Worm (Caenorhabditis elegans) whole organism, L1 larva: ENCODE data around the gene T04C12.1.

Source experiments
- C34B4.2 ChIP-seq: sonication (generic microtip); optimal IDR thresholded peaks from 2 replicates; lab custom pipeline; 2017; ENCODE audit warnings: mild to moderate bottlenecking, missing genetic modification characterization, missing compliant biosample characterization
- Y116A8C.19 ChIP-seq: sonication (generic microtip); optimal IDR thresholded peaks from 2 replicates; lab custom pipeline; 2016; ENCODE audit warnings: missing compliant biosample characterization, missing genetic modification characterization, borderline replicate concordance
- alr-1 ChIP-seq: fragments of 200-800 bp; sonication (Bioruptor generic); optimal IDR thresholded peaks from 2 replicates; lab custom pipeline; 2018; ENCODE audit warnings: borderline replicate concordance, mild to moderate bottlenecking, missing genetic modification characterization, missing compliant biosample characterization
- ama-1 ChIP-seq: fragments of 150-350 bp; optimal IDR thresholded peaks from 2 replicates; lab custom pipeline; 2014
- blmp-1 ChIP-seq: fragments of 150-350 bp; optimal IDR thresholded peaks from 2 replicates; lab custom pipeline; 2014; ENCODE audit warnings: missing biosample characterization, missing genetic modification characterization
- ceh-8 ChIP-seq: fragments of 200-800 bp; sonication (Bioruptor generic); optimal IDR thresholded peaks from 2 replicates; lab custom pipeline; 2018; ENCODE audit warnings: mild to moderate bottlenecking, missing genetic modification characterization, moderate library complexity, missing compliant biosample characterization
- ceh-90 ChIP-seq: sonication (generic microtip); optimal IDR thresholded peaks from 2 replicates; lab custom pipeline; 2016; ENCODE audit warnings: missing genetic modification characterization, missing compliant biosample characterization
- ces-1 ChIP-seq: fragments of 150-350 bp; optimal IDR thresholded peaks from 2 replicates; lab custom pipeline; 2014; ENCODE audit warnings: missing biosample characterization, missing genetic modification reagents, missing genetic modification characterization
- dpl-1 ChIP-seq, 3 experiments: fragments of 150-350 bp in 2 of 3; sonication (generic microtip) in 1 of 3; optimal IDR thresholded peaks; 2 replicates each; lab custom pipeline; 2014 to 2017; ENCODE audit warnings: missing biosample characterization in 3 of 3, missing genetic modification characterization in 3 of 3, missing genetic modification reagents in 3 of 3
- dsc-1 ChIP-seq: sonication (generic microtip); optimal IDR thresholded peaks from 2 replicates; lab custom pipeline; 2016; ENCODE audit warnings: mild to moderate bottlenecking, missing genetic modification characterization, missing compliant biosample characterization
- efl-1 ChIP-seq, 4 experiments: fragments of 150-350 bp; optimal IDR thresholded peaks in 3 of 4; peaks in 1 of 4; 1 replicate in 1 of 4; 2 replicates in 3 of 4; lab custom pipeline; 2014; ENCODE audit warnings: missing biosample characterization in 2 of 4, missing genetic modification characterization in 2 of 4, missing genetic modification reagents in 2 of 4
- egl-13 ChIP-seq: sonication (generic microtip); optimal IDR thresholded peaks from 2 replicates; lab custom pipeline; 2016; ENCODE audit warnings: missing genotype, missing genetic modification reagents, missing genetic modification characterization, missing compliant biosample characterization
- egl-27 ChIP-seq, 2 experiments: fragments of 150-350 bp in 1 of 2; sonication (generic microtip); optimal IDR thresholded peaks; 3 replicates each; lab custom pipeline; 2017 to 2018; ENCODE audit warnings: missing biosample characterization in 2 of 2, missing genetic modification characterization in 2 of 2, missing genetic modification reagents in 2 of 2
- elt-2 ChIP-seq: sonication (generic microtip); optimal IDR thresholded peaks from 2 replicates; lab custom pipeline; 2016; ENCODE audit warnings: missing genetic modification characterization, mild to moderate bottlenecking, inconsistent platforms, missing compliant biosample characterization, missing genetic modification reagents
- elt-3 ChIP-seq, 6 experiments: fragments of 150-350 bp in 1 of 6; sonication (generic microtip); optimal IDR thresholded peaks; 2 replicates each; lab custom pipeline; 2017 to 2018; ENCODE audit warnings: missing biosample characterization in 6 of 6, missing genetic modification characterization in 6 of 6, inconsistent platforms in 1 of 6
- fkh-10 ChIP-seq: sonication (generic microtip); optimal IDR thresholded peaks from 2 replicates; lab custom pipeline; 2017; ENCODE audit warnings: missing biosample characterization, missing genetic modification reagents, missing genetic modification characterization
- fkh-4 ChIP-seq: sonication (generic microtip); optimal IDR thresholded peaks from 2 replicates; lab custom pipeline; 2016; ENCODE audit warnings: missing compliant biosample characterization, missing genetic modification characterization, borderline replicate concordance
- fos-1 ChIP-seq: fragments of 150-350 bp; optimal IDR thresholded peaks from 2 replicates; lab custom pipeline; 2014; ENCODE audit warnings: missing biosample characterization, missing genetic modification characterization
- grh-1 ChIP-seq: fragments of 200-800 bp; sonication (Bioruptor generic); IDR thresholded peaks from 2 replicates; pipeline ENCODE4 v1.3.6; 2022; ENCODE audit warnings: missing genetic modification reagents, missing genetic modification characterization, missing compliant biosample characterization
- irx-1 ChIP-seq: sonication (generic microtip); optimal IDR thresholded peaks from 2 replicates; lab custom pipeline; 2016; ENCODE audit warnings: missing genetic modification characterization, missing compliant biosample characterization
- jun-1 ChIP-seq: fragments of 150-350 bp; optimal IDR thresholded peaks from 2 replicates; lab custom pipeline; 2014; ENCODE audit warnings: missing biosample characterization, missing genetic modification reagents, missing genetic modification characterization
- lin-13 ChIP-seq: fragments of 150-350 bp; optimal IDR thresholded peaks from 2 replicates; lab custom pipeline; 2014; ENCODE audit warnings: missing biosample characterization, missing genetic modification reagents, missing genetic modification characterization
- lin-14 ChIP-seq: fragments of 200-800 bp; sonication (Bioruptor generic); optimal IDR thresholded peaks from 2 replicates; lab custom pipeline; 2018; ENCODE audit warnings: mild to moderate bottlenecking, missing genetic modification characterization, moderate library complexity, missing compliant biosample characterization
- lin-35 ChIP-seq, 2 experiments: fragments of 150-350 bp; optimal IDR thresholded peaks; 2 replicates each; lab custom pipeline; 2014; ENCODE audit warnings: missing biosample characterization in 2 of 2, missing genetic modification characterization in 2 of 2, missing genetic modification reagents in 2 of 2
- mdl-1 ChIP-seq, 2 experiments: fragments of 150-350 bp; optimal IDR thresholded peaks; 2 replicates each; lab custom pipeline; 2014 to 2017; ENCODE audit warnings: missing biosample characterization in 2 of 2, missing genetic modification characterization in 2 of 2, inconsistent platforms in 1 of 2
- mef-2 ChIP-seq: fragments of 150-350 bp; optimal IDR thresholded peaks from 2 replicates; lab custom pipeline; 2014; ENCODE audit warnings: missing biosample characterization, missing genetic modification characterization
- mep-1 ChIP-seq: fragments of 150-350 bp; optimal IDR thresholded peaks from 2 replicates; lab custom pipeline; 2014; ENCODE audit warnings: missing biosample characterization, missing genetic modification characterization
- nhr-11 ChIP-seq: fragments of 150-350 bp; optimal IDR thresholded peaks from 2 replicates; lab custom pipeline; 2014; ENCODE audit warnings: missing biosample characterization, missing genetic modification characterization
- nhr-20 ChIP-seq: sonication (generic microtip); optimal IDR thresholded peaks from 2 replicates; lab custom pipeline; 2016; ENCODE audit warnings: mild to moderate bottlenecking, missing genetic modification characterization, missing compliant biosample characterization
- nhr-28 ChIP-seq: fragments of 150-350 bp; optimal IDR thresholded peaks from 2 replicates; lab custom pipeline; 2014; ENCODE audit warnings: missing biosample characterization, missing genetic modification characterization
- nhr-47 ChIP-seq: sonication (generic microtip); optimal IDR thresholded peaks from 2 replicates; lab custom pipeline; 2016; ENCODE audit warnings: mild to moderate bottlenecking, missing genetic modification characterization, moderate library complexity, missing compliant biosample characterization
- nhr-71 ChIP-seq: sonication (generic microtip); optimal IDR thresholded peaks from 2 replicates; lab custom pipeline; 2016; ENCODE audit warnings: mild to moderate bottlenecking, missing genetic modification characterization, moderate library complexity, missing compliant biosample characterization
- nhr-77 ChIP-seq: fragments of 150-350 bp; optimal IDR thresholded peaks from 2 replicates; lab custom pipeline; 2014; ENCODE audit warnings: missing biosample characterization, missing genetic modification characterization
- nhr-84 ChIP-seq: sonication (generic microtip); optimal IDR thresholded peaks from 2 replicates; lab custom pipeline; 2017; ENCODE audit warnings: missing biosample characterization, missing genetic modification characterization
- nhr-85 ChIP-seq: sonication (generic microtip); peaks from one replicate; lab custom pipeline; 2016; ENCODE audit warnings: missing genetic modification characterization, inconsistent platforms, missing compliant biosample characterization
- nhr-90 ChIP-seq: sonication (generic microtip); optimal IDR thresholded peaks from 2 replicates; lab custom pipeline; 2016; ENCODE audit warnings: mild to moderate bottlenecking, missing genetic modification characterization, missing compliant biosample characterization; ENCODE audit not compliant: poor library complexity
- pag-3 ChIP-seq: sonication (generic microtip); optimal IDR thresholded peaks from 2 replicates; lab custom pipeline; 2017; ENCODE audit warnings: missing genetic modification characterization, mild to moderate bottlenecking, missing compliant biosample characterization, antibody characterized with exemption, borderline replicate concordance; ENCODE audit not compliant: insufficient read depth
- pqm-1 ChIP-seq: sonication (generic microtip); optimal IDR thresholded peaks from 3 replicates; lab custom pipeline; 2017; ENCODE audit warnings: missing biosample characterization, missing genetic modification characterization
- snu-23 ChIP-seq: sonication (generic microtip); optimal IDR thresholded peaks from 2 replicates; lab custom pipeline; 2016; ENCODE audit warnings: missing genetic modification characterization, missing compliant biosample characterization
- sox-4 ChIP-seq: sonication (generic microtip); optimal IDR thresholded peaks from 2 replicates; lab custom pipeline; 2016; ENCODE audit warnings: missing genetic modification characterization, missing compliant biosample characterization
- sup-37 ChIP-seq: fragments of 200-800 bp; sonication (Bioruptor generic); optimal IDR thresholded peaks from 2 replicates; lab custom pipeline; 2018; ENCODE audit warnings: mild to moderate bottlenecking, missing genetic modification characterization, missing compliant biosample characterization
- tbx-2 ChIP-seq: sonication (generic microtip); optimal IDR thresholded peaks from 2 replicates; lab custom pipeline; 2016; ENCODE audit warnings: missing genetic modification characterization, missing compliant biosample characterization
- tlp-1 ChIP-seq: fragments of 150-350 bp; optimal IDR thresholded peaks from 2 replicates; lab custom pipeline; 2014; ENCODE audit warnings: missing biosample characterization, missing genetic modification characterization
- unc-30 ChIP-seq: sonication (generic microtip); optimal IDR thresholded peaks from 2 replicates; lab custom pipeline; 2017; ENCODE audit warnings: missing biosample characterization, missing genetic modification characterization
- unc-62 ChIP-seq: fragments of 150-350 bp; optimal IDR thresholded peaks from 2 replicates; lab custom pipeline; 2014; ENCODE audit warnings: missing biosample characterization, missing genetic modification reagents, missing genetic modification characterization
- vab-15 ChIP-seq: sonication (generic microtip); optimal IDR thresholded peaks from 2 replicates; lab custom pipeline; 2017; ENCODE audit warnings: missing genotype, mild to moderate bottlenecking, missing genetic modification characterization, missing compliant biosample characterization
- xbp-1 ChIP-seq: sonication (generic microtip); optimal IDR thresholded peaks from 2 replicates; lab custom pipeline; 2016; ENCODE audit warnings: missing genetic modification characterization, missing compliant biosample characterization
- zip-4 ChIP-seq: fragments of 200-800 bp; sonication (Bioruptor generic); optimal IDR thresholded peaks from 2 replicates; lab custom pipeline; 2018; ENCODE audit warnings: mild to moderate bottlenecking, missing genetic modification characterization, moderate library complexity, missing compliant biosample characterization

The T04C12.1 gene

DNA sequence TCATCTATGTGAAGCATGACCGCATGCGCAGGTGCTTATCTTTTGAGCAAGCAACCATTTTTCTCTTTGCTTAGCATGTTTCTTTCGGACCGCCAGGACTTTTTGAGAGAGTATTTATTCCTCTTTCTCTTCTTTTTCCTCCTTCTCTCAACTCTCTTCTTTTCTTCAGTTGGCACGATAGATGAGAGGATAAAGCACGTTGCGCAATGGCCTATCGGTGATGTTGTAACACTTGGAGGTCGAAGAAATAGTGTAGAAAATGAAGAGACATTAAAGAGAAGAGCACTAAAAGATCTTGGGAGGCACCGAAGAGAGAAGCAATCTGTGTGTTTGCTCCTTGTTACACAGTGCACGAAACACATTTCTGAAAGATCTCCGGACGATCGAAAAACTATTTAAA, 24.6 kb upstream of the T04C12.1 start (continued):
- TF ChIP-seq nhr-28 (tag; lab: Kevin White, UChicago) (no peak), dpl-1 (GFP tag; optimal IDR thresholded peaks at IDR 0.05; lab: Kevin White, UChicago) (peak in 1 of 3 experiments; percentile 27), nhr-71 (tag; lab: Kevin White, UChicago) (peak; percentile 80), egl-13 (no peak), ama-1 (lab: Kevin White, UChicago) (no peak), sox-4 (tag; lab: Kevin White, UChicago) (no peak), pag-3 (peak; percentile 88), lin-35 (GFP tag; optimal IDR thresholded peaks at IDR 0.05; lab: Kevin White, UChicago) (peak in 1 of 2 experiments; percentile 10), nhr-47 (tag; lab: Kevin White, UChicago) (peak; percentile 23), dsc-1 (tag; lab: Kevin White, UChicago) (peak; percentile 79), tlp-1 (no peak), xbp-1 (tag; lab: Kevin White, UChicago) (peak; percentile 20), nhr-77 (tag; lab: Kevin White, UChicago) (peak; percentile 66), ceh-90 (tag; lab: Kevin White, UChicago) (no peak), ces-1 (no peak), nhr-85 (tag; lab: Kevin White, UChicago) (no peak), mef-2 (tag; lab: Kevin White, UChicago) (no peak), lin-13 (GFP tag; lab: Kevin White, UChicago) (no peak), lin-14 (GFP tag; lab: Kevin White, UChicago) (peak; percentile 92), sup-37 (GFP tag; lab: Kevin White, UChicago) (peak; percentile 28), mdl-1 (tag; optimal IDR thresholded peaks at IDR 0.05; lab: Kevin White, UChicago) (peak in 1 of 2 experiments; percentile 70), tbx-2 (tag; lab: Kevin White, UChicago) (peak; percentile 67), nhr-90 (tag; lab: Kevin White, UChicago) (no peak), blmp-1 (no peak), jun-1 (tag; lab: Kevin White, UChicago) (no peak), grh-1 (GFP tag; lab: Robert Waterston, UW) (no peak), unc-30 (tag; lab: Kevin White, UChicago) (no peak), egl-27 (tag; optimal IDR thresholded peaks at IDR 0.05; lab: Kevin White, UChicago) (no peak), fos-1 (peak; percentile 10), nhr-84 (tag; lab: Kevin White, UChicago) (no peak)
- TF ChIP-seq, all 84 proteins: peak for 26

DNA sequence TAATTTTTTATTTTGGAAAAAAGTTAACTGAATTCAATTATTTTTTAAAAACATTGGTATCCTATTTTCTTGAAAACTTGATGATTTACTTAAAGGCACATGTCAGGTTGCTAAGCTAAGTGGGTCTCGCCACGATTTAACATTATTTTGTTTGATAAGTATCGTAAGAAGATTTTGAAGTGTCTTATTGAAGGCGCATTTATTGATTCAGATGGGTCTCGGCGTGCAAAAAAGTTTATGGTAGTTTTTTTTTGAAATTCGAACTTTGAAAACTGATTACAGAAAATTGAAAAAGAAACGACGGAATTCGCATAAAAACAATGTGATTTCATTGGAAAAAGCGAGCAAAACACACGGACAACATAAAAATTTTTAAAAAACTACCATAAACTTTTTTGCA, 23.9 kb upstream of the T04C12.1 start:
- no peak for TF ChIP-seq zip-4
- no peak for TF ChIP-seq fkh-4 (tag; lab: Kevin White, UChicago)
- TF ChIP-seq ama-1 (lab: Kevin White, UChicago) = no peak
- TF ChIP-seq nhr-85 (tag; lab: Kevin White, UChicago) = no peak
- TF ChIP-seq ceh-8 (GFP tag; lab: Kevin White, UChicago) = no peak

DNA sequence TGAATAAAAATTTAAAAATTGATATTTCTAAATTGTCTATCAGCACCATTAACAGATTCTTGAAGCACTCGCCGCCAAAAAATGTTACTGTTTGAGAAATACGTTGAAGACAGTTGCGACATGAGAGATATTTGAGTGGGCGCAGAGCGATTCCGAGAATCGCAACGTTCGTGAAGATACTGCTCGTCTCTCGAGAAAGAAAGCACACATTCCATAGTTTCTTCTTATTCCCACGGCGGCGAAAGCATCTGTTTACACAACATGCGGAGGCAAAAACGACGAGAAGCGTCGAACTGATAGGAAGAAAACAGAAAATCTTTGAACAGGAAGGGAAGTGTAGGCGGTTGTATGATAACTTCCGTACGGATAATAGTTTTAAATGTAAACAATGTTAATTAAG, 23.4 kb upstream of the T04C12.1 start:
- TF ChIP-seq unc-62 (GFP tag; lab: Kevin White, UChicago) = no peak
- peak in 1 of 2 experiments; percentile 24 for TF ChIP-seq egl-27 (tag; optimal IDR thresholded peaks at IDR 0.05; lab: Kevin White, UChicago)
- no peak for TF ChIP-seq vab-15 (tag; lab: Kevin White, UChicago)
- TF ChIP-seq fkh-10 = no peak
- no peak for TF ChIP-seq sox-4 (tag; lab: Kevin White, UChicago)
- no peak for TF ChIP-seq elt-2 (tag; lab: Kevin White, UChicago)
- TF ChIP-seq jun-1 (tag; lab: Kevin White, UChicago) = no peak
- TF ChIP-seq unc-30 (tag; lab: Kevin White, UChicago) = no peak
- no peak for TF ChIP-seq tlp-1
- peak; percentile 71 for TF ChIP-seq nhr-47 (tag; lab: Kevin White, UChicago)
- TF ChIP-seq alr-1 (tag; lab: Kevin White, UChicago) = no peak
- TF ChIP-seq Y116A8C.19 (tag; lab: Kevin White, UChicago) = no peak
- TF ChIP-seq efl-1 (optimal IDR thresholded peaks at IDR 0.05; lab: Kevin White, UChicago) = peak; percentile 25 to 39
- TF ChIP-seq efl-1 (GFP tag; optimal IDR thresholded peaks at IDR 0.05 in 1 of 2; lab: Kevin White, UChicago) = peak in 1 of 2 experiments; percentile 81
- peak; percentile 49 for TF ChIP-seq mep-1 (tag; lab: Kevin White, UChicago)
- TF ChIP-seq nhr-20 (tag; lab: Kevin White, UChicago) = peak; percentile 80
- TF ChIP-seq nhr-71 (tag; lab: Kevin White, UChicago) = peak; percentile 93
- TF ChIP-seq elt-3 (tag; optimal IDR thresholded peaks at IDR 0.05; lab: Kevin White, UChicago) = no peak
- TF ChIP-seq C34B4.2 (tag; lab: Kevin White, UChicago) = no peak
- peak in 1 of 2 experiments; percentile 22 for TF ChIP-seq mdl-1 (tag; optimal IDR thresholded peaks at IDR 0.05; lab: Kevin White, UChicago)
- peak; percentile 83 for TF ChIP-seq ama-1 (lab: Kevin White, UChicago)
- peak; percentile 76 for TF ChIP-seq snu-23
- TF ChIP-seq irx-1 (tag; lab: Kevin White, UChicago) = peak; percentile 49
- TF ChIP-seq pqm-1 (tag; lab: Kevin White, UChicago) = no peak
- peak; percentile 81 for TF ChIP-seq nhr-11 (tag; lab: Kevin White, UChicago)
